Fruit fly (Drosophila melanogaster) whole organism, prepupa: Measurements from ENCODE around the gene Arf1.

ENCODE experiments used
- CG10631 ChIP-seq: fragments of 200-800 bp; sonication (Bioruptor generic); optimal IDR thresholded peaks from 2 replicates; lab custom pipeline; 2016; ENCODE audit warnings: missing biosample characterization, missing genetic modification characterization
- CG10669 ChIP-seq: fragments of 200-800 bp; sonication (Bioruptor generic); optimal IDR thresholded peaks from 3 replicates; lab custom pipeline; 2018; ENCODE audit warnings: missing biosample characterization, mild to moderate bottlenecking, missing genetic modification characterization, moderate library complexity
- CG11294 ChIP-seq: fragments of 200-800 bp; sonication (Bioruptor generic); IDR thresholded peaks from 2 replicates; pipeline ENCODE4 v1.3.6; 2022; ENCODE audit warnings: missing biosample characterization, missing genetic modification characterization
- CG11762 ChIP-seq: fragments of 200-800 bp; sonication (Bioruptor generic); optimal IDR thresholded peaks from 3 replicates; lab custom pipeline; 2016; ENCODE audit warnings: missing biosample characterization, missing genetic modification characterization; ENCODE audit not compliant: insufficient read depth
- CG1621 ChIP-seq: fragments of 200-800 bp; sonication (Bioruptor generic); optimal IDR thresholded peaks from 3 replicates; lab custom pipeline; 2018; ENCODE audit warnings: missing biosample characterization, mild to moderate bottlenecking, missing genetic modification characterization
- CG16779 ChIP-seq: fragments of 200-800 bp; sonication (Bioruptor generic); optimal IDR thresholded peaks from 3 replicates; lab custom pipeline; 2017; ENCODE audit warnings: missing biosample characterization, mild to moderate bottlenecking, missing genetic modification characterization
- CG3032 ChIP-seq: fragments of 200-800 bp; optimal IDR thresholded peaks from 2 replicates; lab custom pipeline; 2019; ENCODE audit warnings: missing biosample characterization, mild to moderate bottlenecking, missing genetic modification characterization, moderate library complexity
- CG31627 ChIP-seq: fragments of 200-800 bp; sonication (Bioruptor generic); optimal IDR thresholded peaks from 3 replicates; lab custom pipeline; 2016; ENCODE audit warnings: missing biosample characterization, missing genetic modification characterization
- CG32006 ChIP-seq: fragments of 200-800 bp; sonication (Bioruptor generic); optimal IDR thresholded peaks from 3 replicates; lab custom pipeline; 2017; ENCODE audit warnings: missing biosample characterization, mild to moderate bottlenecking, missing genetic modification characterization
- CG34406 ChIP-seq: fragments of 200-800 bp; sonication (Bioruptor generic); optimal IDR thresholded peaks from 3 replicates; lab custom pipeline; 2016; ENCODE audit warnings: missing biosample characterization, missing genetic modification characterization
- CG3919 ChIP-seq: fragments of 200-800 bp; sonication (Bioruptor generic); optimal IDR thresholded peaks from 3 replicates; lab custom pipeline; 2016; ENCODE audit warnings: missing biosample characterization, missing genetic modification characterization
- CG6163 ChIP-seq: fragments of 200-800 bp; sonication (Bioruptor generic); IDR thresholded peaks from 3 replicates; pipeline ENCODE4 v1.3.6; 2022; ENCODE audit warnings: missing biosample characterization, missing genetic modification characterization
- CG6276 ChIP-seq: fragments of 200-800 bp; sonication (Bioruptor generic); optimal IDR thresholded peaks from 2 replicates; lab custom pipeline; 2017; ENCODE audit warnings: missing biosample characterization, mild to moderate bottlenecking, missing genetic modification characterization
- CG6792 ChIP-seq: fragments of 200-800 bp; sonication (Bioruptor generic); optimal IDR thresholded peaks from 3 replicates; lab custom pipeline; 2016; ENCODE audit warnings: missing biosample characterization, missing genetic modification characterization
- CG6808 ChIP-seq: fragments of 200-800 bp; sonication (Bioruptor generic); optimal IDR thresholded peaks from 3 replicates; lab custom pipeline; 2017; ENCODE audit warnings: missing biosample characterization, missing genetic modification characterization, mild to moderate bottlenecking, moderate library complexity, missing genetic modification reagents
- CG6854 ChIP-seq: fragments of 200-800 bp; sonication (Bioruptor generic); optimal IDR thresholded peaks from 2 replicates; lab custom pipeline; 2017; ENCODE audit warnings: missing biosample characterization, mild to moderate bottlenecking, missing genetic modification characterization
- CG8119 ChIP-seq: fragments of 200-800 bp; sonication (Bioruptor generic); IDR thresholded peaks from 3 replicates; pipeline ENCODE4 v1.3.6; 2022; ENCODE audit warnings: missing biosample characterization, missing genetic modification characterization
- CG8319 ChIP-seq: fragments of 200-800 bp; sonication (Bioruptor generic); optimal IDR thresholded peaks from 3 replicates; lab custom pipeline; 2016; ENCODE audit warnings: missing biosample characterization, missing genetic modification characterization
- CG8632 ChIP-seq: fragments of 200-800 bp; sonication (Bioruptor generic); optimal IDR thresholded peaks from 3 replicates; lab custom pipeline; 2016; ENCODE audit warnings: missing biosample characterization, missing genetic modification characterization
- Eip78C ChIP-seq: fragments of 200-800 bp; sonication (Bioruptor generic); peaks from one replicate; lab custom pipeline; 2016; ENCODE audit warnings: missing biosample characterization, missing genetic modification characterization
- Eip93F ChIP-seq: fragments of 200-800 bp; sonication (Bioruptor generic); optimal IDR thresholded peaks from 2 replicates; lab custom pipeline; 2016; ENCODE audit warnings: missing biosample characterization, mild to moderate bottlenecking, missing genetic modification characterization
- Ets96B ChIP-seq: fragments of 200-800 bp; optimal IDR thresholded peaks from 2 replicates; lab custom pipeline; 2019; ENCODE audit warnings: missing biosample characterization, mild to moderate bottlenecking, missing genetic modification characterization, moderate library complexity
- Gug ChIP-seq: fragments of 200-800 bp; sonication (Bioruptor generic); IDR thresholded peaks from 2 replicates; pipeline ENCODE4 v1.3.6; 2022; ENCODE audit warnings: missing biosample characterization, missing genetic modification characterization
- Hr39 ChIP-seq: fragments of 200-800 bp; sonication (Bioruptor generic); optimal IDR thresholded peaks from 2 replicates; lab custom pipeline; 2016; ENCODE audit warnings: missing biosample characterization, missing genetic modification characterization
- Hr4 ChIP-seq: fragments of 200-800 bp; sonication (Bioruptor generic); optimal IDR thresholded peaks from 3 replicates; lab custom pipeline; 2016; ENCODE audit warnings: missing biosample characterization, missing genetic modification characterization
- Met ChIP-seq: fragments of 200-800 bp; sonication (Bioruptor generic); optimal IDR thresholded peaks from 3 replicates; lab custom pipeline; 2016; ENCODE audit warnings: missing biosample characterization, missing genetic modification characterization
- OdsH ChIP-seq: fragments of 200-800 bp; sonication (Bioruptor generic); optimal IDR thresholded peaks from 3 replicates; lab custom pipeline; 2016; ENCODE audit warnings: missing biosample characterization, missing genetic modification characterization
- Smox ChIP-seq: fragments of 200-800 bp; sonication (Bioruptor generic); optimal IDR thresholded peaks from 3 replicates; lab custom pipeline; 2016; ENCODE audit warnings: missing biosample characterization, missing genetic modification characterization
- Sox102F ChIP-seq: fragments of 200-800 bp; sonication (Bioruptor generic); optimal IDR thresholded peaks from 2 replicates; lab custom pipeline; 2016; ENCODE audit warnings: missing biosample characterization, mild to moderate bottlenecking, missing genetic modification characterization
- Sox14 ChIP-seq: fragments of 200-800 bp; sonication (Bioruptor generic); optimal IDR thresholded peaks from 3 replicates; lab custom pipeline; 2016; ENCODE audit warnings: missing biosample characterization, missing genetic modification characterization
- Sox15 ChIP-seq: fragments of 200-800 bp; sonication (Bioruptor generic); optimal IDR thresholded peaks from 3 replicates; lab custom pipeline; 2016; ENCODE audit warnings: missing biosample characterization, missing genetic modification characterization
- achi ChIP-seq: fragments of 200-800 bp; sonication (Bioruptor generic); optimal IDR thresholded peaks from 3 replicates; lab custom pipeline; 2016; ENCODE audit warnings: missing biosample characterization, missing genetic modification characterization
- acj6 ChIP-seq: fragments of 200-800 bp; sonication (Bioruptor generic); optimal IDR thresholded peaks from 3 replicates; lab custom pipeline; 2016; ENCODE audit warnings: missing biosample characterization, missing genetic modification characterization
- cyc ChIP-seq: fragments of 200-800 bp; sonication (Bioruptor generic); optimal IDR thresholded peaks from 3 replicates; lab custom pipeline; 2016; ENCODE audit warnings: missing biosample characterization, missing genetic modification characterization
- dac ChIP-seq: fragments of 200-800 bp; sonication (Bioruptor generic); optimal IDR thresholded peaks from 2 replicates; lab custom pipeline; 2017; ENCODE audit warnings: missing biosample characterization, mild to moderate bottlenecking, missing genetic modification characterization
- dsx ChIP-seq: fragments of 200-800 bp; optimal IDR thresholded peaks from 3 replicates; lab custom pipeline; 2019; ENCODE audit warnings: missing biosample characterization, mild to moderate bottlenecking, missing genetic modification characterization, moderate library complexity; ENCODE audit not compliant: poor library complexity, severe bottlenecking
- eg ChIP-seq: fragments of 200-800 bp; sonication (Bioruptor generic); IDR thresholded peaks from 3 replicates; pipeline ENCODE4 v1.3.6; 2022; ENCODE audit warnings: missing biosample characterization, missing genetic modification characterization
- esn ChIP-seq: fragments of 200-800 bp; sonication (Bioruptor generic); optimal IDR thresholded peaks from 2 replicates; lab custom pipeline; 2016; ENCODE audit warnings: missing biosample characterization, mild to moderate bottlenecking, missing genetic modification characterization, moderate library complexity
- fkh ChIP-seq: fragments of 200-800 bp; sonication (Bioruptor generic); optimal IDR thresholded peaks from 3 replicates; lab custom pipeline; 2017; ENCODE audit warnings: missing biosample characterization, mild to moderate bottlenecking, missing genetic modification characterization, moderate library complexity
- lz ChIP-seq: fragments of 200-800 bp; sonication (Bioruptor generic); optimal IDR thresholded peaks from 3 replicates; lab custom pipeline; 2016; ENCODE audit warnings: missing biosample characterization, missing genetic modification characterization
- pdm3 ChIP-seq: fragments of 200-800 bp; sonication (Bioruptor generic); optimal IDR thresholded peaks from 3 replicates; lab custom pipeline; 2016; ENCODE audit warnings: missing biosample characterization, missing genetic modification characterization
- salr ChIP-seq, 2 experiments: fragments of 200-800 bp; sonication (Bioruptor generic); optimal IDR thresholded peaks; 3 replicates each; lab custom pipeline; 2016 to 2018; ENCODE audit warnings: missing biosample characterization in 2 of 2, missing genetic modification characterization in 2 of 2, mild to moderate bottlenecking in 1 of 2
- spab ChIP-seq: fragments of 200-800 bp; sonication (Bioruptor generic); optimal IDR thresholded peaks from 2 replicates; lab custom pipeline; 2017; ENCODE audit warnings: missing biosample characterization, mild to moderate bottlenecking, missing genetic modification characterization, missing genetic modification reagents
- ss ChIP-seq, 2 experiments: fragments of 200-800 bp; sonication (Bioruptor generic); optimal IDR thresholded peaks; 2 replicates in 1 of 2; 3 replicates in 1 of 2; lab custom pipeline; 2017 to 2018; ENCODE audit warnings: mild to moderate bottlenecking in 2 of 2, missing biosample characterization in 2 of 2, missing genetic modification characterization in 2 of 2, moderate library complexity in 1 of 2
- svp ChIP-seq: fragments of 200-800 bp; sonication (Bioruptor generic); peaks from one replicate; lab custom pipeline; 2016; ENCODE audit warnings: missing biosample characterization, missing genetic modification characterization
- topi ChIP-seq: fragments of 200-800 bp; sonication (Bioruptor generic); optimal IDR thresholded peaks from 3 replicates; lab custom pipeline; 2016; ENCODE audit warnings: missing biosample characterization, missing genetic modification characterization
- vri ChIP-seq: fragments of 200-800 bp; sonication (Bioruptor generic); optimal IDR thresholded peaks from 3 replicates; lab custom pipeline; 2016; ENCODE audit warnings: missing biosample characterization, mild to moderate bottlenecking, missing genetic modification characterization

Gene Arf1

DNA sequence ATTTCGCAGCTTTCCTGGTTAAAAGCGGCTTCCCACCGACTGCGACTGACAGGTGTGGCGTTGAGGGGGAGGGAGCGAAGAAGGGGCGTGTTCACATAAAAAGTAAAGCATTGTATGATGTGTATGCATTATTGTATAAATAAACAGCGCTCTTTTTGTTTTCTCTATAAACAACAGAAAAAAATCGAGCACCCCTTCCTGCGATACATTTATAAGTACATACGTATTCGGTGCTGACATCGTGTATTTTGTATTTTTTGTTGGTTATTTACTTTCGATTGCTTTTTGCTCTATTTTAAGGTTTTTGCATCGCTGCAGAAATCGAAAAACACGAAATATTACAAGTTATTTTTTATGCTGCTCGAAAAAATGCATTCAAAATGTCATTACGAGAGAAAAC lies 45.8 kb downstream of the Arf1 start (continued):
- TF ChIP-seq spab (GFP tag; lab: Kevin White, UChicago) (peak; percentile 6), Sox102F (GFP tag; lab: Kevin White, UChicago) (no peak), Hr39 (no peak), CG16779 (tag; lab: Kevin White, UChicago) (no peak), CG6854 (GFP tag; lab: Kevin White, UChicago) (no peak), cyc (GFP tag; lab: Kevin White, UChicago) (no peak), dac (GFP tag; lab: Kevin White, UChicago) (no peak), CG8119 (GFP tag; lab: Robert Waterston, UW) (no peak), OdsH (GFP tag; lab: Kevin White, UChicago) (no peak), CG1621 (tag; lab: Kevin White, UChicago) (peak; percentile 20), Eip78C (GFP tag; lab: Kevin White, UChicago) (peak; percentile 72), CG32006 (GFP tag; lab: Kevin White, UChicago) (no peak), CG8319 (GFP tag; lab: Kevin White, UChicago) (no peak)

- TF ChIP-seq vri (GFP tag; lab: Kevin White, UChicago): peak; percentile 91
- peak; percentile 53 for TF ChIP-seq dsx (GFP tag; lab: Kevin White, UChicago)
- no peak for TF ChIP-seq Hr4 (GFP tag; lab: Kevin White, UChicago)
- peak; percentile 25 for TF ChIP-seq fkh (GFP tag; lab: Kevin White, UChicago)
- peak; percentile 22 for TF ChIP-seq CG6808 (GFP tag; lab: Kevin White, UChicago)
- TF ChIP-seq CG1621 (tag; lab: Kevin White, UChicago): no peak
- no peak for TF ChIP-seq topi (GFP tag; lab: Kevin White, UChicago)
- TF ChIP-seq Sox102F (GFP tag; lab: Kevin White, UChicago): peak; percentile 69
- TF ChIP-seq ss (GFP tag; optimal IDR thresholded peaks at IDR 0.05; lab: Kevin White, UChicago): peak; percentile 40 to 55
- TF ChIP-seq esn (GFP tag; lab: Kevin White, UChicago): peak; percentile 21
- no peak for TF ChIP-seq spab (GFP tag; lab: Kevin White, UChicago)
- TF ChIP-seq CG8119 (GFP tag; lab: Robert Waterston, UW): 0 out of 3 replicates have a peak, but pooled peaks have one; percentile 48
- peak; percentile 22 for TF ChIP-seq Sox14 (GFP tag; lab: Kevin White, UChicago)
- no peak for TF ChIP-seq CG3032
- TF ChIP-seq CG11294 (GFP tag; lab: Robert Waterston, UW): no peak
- peak; percentile 70 for TF ChIP-seq CG16779 (tag; lab: Kevin White, UChicago)
- peak; percentile 34 for TF ChIP-seq CG6276 (GFP tag; lab: Kevin White, UChicago)
- no peak for TF ChIP-seq CG10669 (GFP tag; lab: Kevin White, UChicago)
- TF ChIP-seq CG6792 (GFP tag; lab: Kevin White, UChicago): no peak
- no peak for TF ChIP-seq cyc (GFP tag; lab: Kevin White, UChicago)
- peak; percentile 41 for TF ChIP-seq Met (GFP tag; lab: Kevin White, UChicago)
- no peak for TF ChIP-seq acj6 (GFP tag; lab: Kevin White, UChicago)
- peak; percentile 7 for TF ChIP-seq CG8632 (GFP tag; lab: Kevin White, UChicago)
- TF ChIP-seq Gug (GFP tag; lab: Robert Waterston, UW): no peak
- TF ChIP-seq Eip78C (GFP tag; lab: Kevin White, UChicago): peak; percentile 81
- TF ChIP-seq CG10631 (GFP tag; lab: Kevin White, UChicago): no peak
- peak; percentile 30 for TF ChIP-seq achi (GFP tag; lab: Kevin White, UChicago)
- peak; percentile 41 for TF ChIP-seq CG3919
- TF ChIP-seq CG34406 (GFP tag; lab: Kevin White, UChicago): peak; percentile 8
- TF ChIP-seq Eip93F (GFP tag; lab: Kevin White, UChicago): no peak
- TF ChIP-seq svp (GFP tag; lab: Kevin White, UChicago): no peak
- TF ChIP-seq Smox (GFP tag; lab: Kevin White, UChicago): no peak
- TF ChIP-seq CG6854 (GFP tag; lab: Kevin White, UChicago): peak; percentile 60
- no peak for TF ChIP-seq lz (GFP tag; lab: Kevin White, UChicago)
- TF ChIP-seq CG6163 (GFP tag; lab: Robert Waterston, UW): peak; percentile 74; the same call in 1 of the 3 replicates
- TF ChIP-seq Sox15 (GFP tag; lab: Kevin White, UChicago): no peak
- TF ChIP-seq CG8319 (GFP tag; lab: Kevin White, UChicago): no peak
- peak; percentile 31 for TF ChIP-seq CG32006 (GFP tag; lab: Kevin White, UChicago)
- TF ChIP-seq CG31627: no peak
- TF ChIP-seq CG11762 (GFP tag; lab: Kevin White, UChicago): no peak
- no peak for TF ChIP-seq dac (GFP tag; lab: Kevin White, UChicago)
- TF ChIP-seq Ets96B (tag; lab: Kevin White, UChicago): peak; percentile 27
- TF ChIP-seq pdm3 (GFP tag; lab: Kevin White, UChicago): peak; percentile 12
- TF ChIP-seq salr (GFP tag; optimal IDR thresholded peaks at IDR 0.05; lab: Kevin White, UChicago): no peak
- TF ChIP-seq eg (GFP tag; lab: Robert Waterston, UW): peak; percentile 76
Observed at dm6 chr3L:22824668-22825192, 47.3 kb downstream of the Arf1 start.
